Fruit fly (Drosophila melanogaster) whole organism, embryonic: ENCODE data around the gene Pex16.
A peak's percentile ranks its signal among the peaks of the same experiment; 100 is the strongest.

ENCODE experiments used
- CG10654 ChIP-seq: fragments of 200-800 bp; sonication (Bioruptor generic); optimal IDR thresholded peaks from 2 replicates; lab custom pipeline; 2016; ENCODE audit warnings: missing biosample characterization, missing genetic modification characterization
- CG11085 ChIP-seq: fragments of 200-800 bp; sonication (Bioruptor generic); IDR thresholded peaks from 2 replicates; pipeline ENCODE4 v1.3.6; 2022; ENCODE audit warnings: missing biosample characterization, missing genetic modification characterization
- CG11398 ChIP-seq: fragments of 200-800 bp; sonication (Bioruptor generic); optimal IDR thresholded peaks from 2 replicates; lab custom pipeline; 2016; ENCODE audit warnings: missing biosample characterization, missing genetic modification characterization
- CG11696 ChIP-seq: fragments of 200-800 bp; sonication (Bioruptor generic); IDR thresholded peaks from 2 replicates; pipeline ENCODE4 v1.3.6; 2022; ENCODE audit warnings: missing biosample characterization, missing genetic modification characterization
- CG12155 ChIP-seq: fragments of 200-800 bp; sonication (Bioruptor generic); optimal IDR thresholded peaks from 3 replicates; lab custom pipeline; 2016; ENCODE audit warnings: missing biosample characterization, missing genetic modification characterization
- CG1529 ChIP-seq: fragments of 200-800 bp; sonication (Bioruptor generic); optimal IDR thresholded peaks from 3 replicates; lab custom pipeline; 2018; ENCODE audit warnings: missing biosample characterization, missing genetic modification characterization
- CG15514 ChIP-seq: fragments of 200-800 bp; sonication (Bioruptor generic); optimal IDR thresholded peaks from 3 replicates; lab custom pipeline; 2017; ENCODE audit warnings: missing biosample characterization, missing genetic modification characterization, mild to moderate bottlenecking, moderate library complexity, missing genetic modification reagents
- CG17912 ChIP-seq: fragments of 200-800 bp; sonication (Bioruptor generic); optimal IDR thresholded peaks from 2 replicates; lab custom pipeline; 2018; ENCODE audit warnings: missing biosample characterization, mild to moderate bottlenecking, missing genetic modification characterization
- CG1792 ChIP-seq: fragments of 200-800 bp; sonication (Bioruptor generic); optimal IDR thresholded peaks from 2 replicates; lab custom pipeline; 2016; ENCODE audit warnings: missing biosample characterization, missing genetic modification characterization
- CG18764 ChIP-seq: fragments of 200-800 bp; sonication (Bioruptor generic); optimal IDR thresholded peaks from 3 replicates; lab custom pipeline; 2016; ENCODE audit warnings: missing biosample characterization, missing genetic modification characterization
- CG2120 ChIP-seq: fragments of 200-800 bp; sonication (Bioruptor generic); optimal IDR thresholded peaks from 3 replicates; lab custom pipeline; 2016; ENCODE audit warnings: missing biosample characterization, missing genetic modification characterization
- CG2875 ChIP-seq: fragments of 200-800 bp; sonication (Bioruptor generic); optimal IDR thresholded peaks from 2 replicates; lab custom pipeline; 2017; ENCODE audit warnings: missing biosample characterization, mild to moderate bottlenecking, missing genetic modification characterization, missing genetic modification reagents
- CG3281 ChIP-seq: fragments of 200-800 bp; sonication (Bioruptor generic); optimal IDR thresholded peaks from 3 replicates; lab custom pipeline; 2017; ENCODE audit warnings: missing biosample characterization, mild to moderate bottlenecking, missing genetic modification characterization
- CG9437 ChIP-seq: fragments of 200-800 bp; sonication (Bioruptor generic); optimal IDR thresholded peaks from 2 replicates; lab custom pipeline; 2018; ENCODE audit warnings: missing biosample characterization, mild to moderate bottlenecking, missing genetic modification characterization
- CG9876 ChIP-seq: fragments of 200-800 bp; sonication (Bioruptor generic); optimal IDR thresholded peaks from 2 replicates; lab custom pipeline; 2016; ENCODE audit warnings: missing biosample characterization, missing genetic modification characterization
- D19B ChIP-seq: fragments of 200-800 bp; sonication (Bioruptor generic); optimal IDR thresholded peaks from 2 replicates; lab custom pipeline; 2017; ENCODE audit warnings: missing biosample characterization, mild to moderate bottlenecking, missing genetic modification characterization
- Dip3 ChIP-seq: fragments of 200-800 bp; sonication (Bioruptor generic); optimal IDR thresholded peaks from 3 replicates; lab custom pipeline; 2016; ENCODE audit warnings: missing biosample characterization, missing genetic modification characterization
- Dll ChIP-seq: fragments of 200-800 bp; sonication (Bioruptor generic); IDR thresholded peaks from 4 replicates; pipeline ENCODE4 v1.3.6; 2022; ENCODE audit warnings: missing biosample characterization, missing genetic modification characterization; ENCODE audit not compliant: partially characterized antibody
- Doc3 ChIP-seq: fragments of 200-800 bp; sonication (Bioruptor generic); IDR thresholded peaks from 3 replicates; pipeline ENCODE4 v1.3.6; 2022; ENCODE audit warnings: missing biosample characterization, missing genetic modification characterization; ENCODE audit not compliant: partially characterized antibody
- Dp ChIP-seq: fragments of 200-800 bp; sonication (Bioruptor generic); optimal IDR thresholded peaks from 2 replicates; lab custom pipeline; 2018; ENCODE audit warnings: missing biosample characterization, mild to moderate bottlenecking, missing genetic modification characterization, moderate library complexity
- Eip74EF ChIP-seq, 2 experiments: fragments of 200-800 bp in 1 of 2; fragments of >200 bp in 1 of 2; sonication (Bioruptor generic) in 1 of 2; optimal IDR thresholded peaks; 2 replicates each; lab custom pipeline; 2017 to 2019; ENCODE audit warnings: missing biosample characterization in 2 of 2, missing genetic modification characterization in 2 of 2, mild to moderate bottlenecking in 1 of 2, moderate library complexity in 1 of 2
- Ets97D ChIP-seq: fragments of 200-800 bp; sonication (Bioruptor generic); optimal IDR thresholded peaks from 3 replicates; lab custom pipeline; 2016; ENCODE audit warnings: missing biosample characterization, missing genetic modification characterization
- HHEX ChIP-seq: fragments of 200-800 bp; sonication (Bioruptor generic); optimal IDR thresholded peaks from 3 replicates; lab custom pipeline; 2017; ENCODE audit warnings: missing biosample characterization, mild to moderate bottlenecking, missing genetic modification characterization, missing genetic modification reagents
- Hr3 ChIP-seq: fragments of 200-800 bp; sonication (Bioruptor generic); optimal IDR thresholded peaks from 3 replicates; lab custom pipeline; 2016; ENCODE audit warnings: missing biosample characterization, missing genetic modification characterization
- Myb ChIP-seq: fragments of 200-800 bp; sonication (Bioruptor generic); optimal IDR thresholded peaks from 2 replicates; lab custom pipeline; 2016; ENCODE audit warnings: missing biosample characterization, missing genetic modification characterization
- Sox100B ChIP-seq: fragments of 200-800 bp; sonication (Bioruptor generic); optimal IDR thresholded peaks from 3 replicates; lab custom pipeline; 2018; ENCODE audit warnings: missing biosample characterization, mild to moderate bottlenecking, missing genetic modification characterization
- ap ChIP-seq: fragments of 200-800 bp; sonication (Bioruptor generic); IDR thresholded peaks from 2 replicates; pipeline ENCODE4 v1.3.6; 2022; ENCODE audit warnings: missing biosample characterization, missing genetic modification characterization
- ara ChIP-seq: fragments of 200-800 bp; sonication (Bioruptor generic); IDR thresholded peaks from 2 replicates; pipeline ENCODE4 v1.3.6; 2022; ENCODE audit warnings: missing biosample characterization, missing genetic modification characterization
- caup ChIP-seq: fragments of 200-800 bp; sonication (Bioruptor generic); optimal IDR thresholded peaks from 3 replicates; lab custom pipeline; 2017; ENCODE audit warnings: missing biosample characterization, mild to moderate bottlenecking, missing genetic modification characterization, moderate library complexity; ENCODE audit not compliant: severe bottlenecking
- chif ChIP-seq, 2 experiments: fragments of 200-800 bp; sonication (Bioruptor generic); optimal IDR thresholded peaks; 3 replicates each; lab custom pipeline; 2016; ENCODE audit warnings: missing biosample characterization in 2 of 2, missing genetic modification characterization in 2 of 2
- chn ChIP-seq: fragments of 200-800 bp; sonication (Bioruptor generic); optimal IDR thresholded peaks from 2 replicates; lab custom pipeline; 2016; ENCODE audit warnings: missing biosample characterization, missing genetic modification characterization
- crc ChIP-seq: fragments of 200-800 bp; sonication (Bioruptor generic); optimal IDR thresholded peaks from 2 replicates; lab custom pipeline; 2016; ENCODE audit warnings: missing biosample characterization, missing genetic modification characterization
- eve ChIP-seq, 2 experiments: fragments of >200 bp; optimal IDR thresholded peaks; 2 replicates each; lab custom pipeline; 2017; ENCODE audit warnings: missing biosample characterization in 2 of 2, missing genetic modification characterization in 2 of 2
- ewg ChIP-seq: fragments of 200-800 bp; sonication (Bioruptor generic); optimal IDR thresholded peaks from 3 replicates; lab custom pipeline; 2017; ENCODE audit warnings: mild to moderate bottlenecking, missing biosample characterization, missing genetic modification reagents, missing genetic modification characterization
- fru ChIP-seq: fragments of >200 bp; optimal IDR thresholded peaks from 2 replicates; lab custom pipeline; 2017
- gro ChIP-seq: fragments of 200-800 bp; sonication (Bioruptor generic); optimal IDR thresholded peaks from 2 replicates; lab custom pipeline; 2016; ENCODE audit warnings: missing biosample characterization, missing genetic modification characterization
- hb ChIP-seq: fragments of 200-800 bp; sonication (Bioruptor generic); IDR thresholded peaks from 3 replicates; pipeline ENCODE4 v1.3.6; 2022; ENCODE audit warnings: missing biosample characterization, missing genetic modification characterization; ENCODE audit not compliant: partially characterized antibody
- hth ChIP-seq: fragments of >200 bp; optimal IDR thresholded peaks from 2 replicates; lab custom pipeline; 2017; ENCODE audit warnings: inconsistent platforms
- lola ChIP-seq, 3 experiments: fragments of >200 bp in 2 of 3; fragments of 200-800 bp in 1 of 3; sonication (Bioruptor generic) in 1 of 3; optimal IDR thresholded peaks; 2 replicates each; lab custom pipeline; 2017 to 2019; ENCODE audit warnings: missing biosample characterization in 3 of 3, missing genetic modification characterization in 3 of 3, mild to moderate bottlenecking in 1 of 3, moderate library complexity in 1 of 3
- nau ChIP-seq: fragments of 200-800 bp; sonication (Bioruptor generic); optimal IDR thresholded peaks from 3 replicates; lab custom pipeline; 2017; ENCODE audit warnings: missing biosample characterization, mild to moderate bottlenecking, missing genetic modification characterization, missing genetic modification reagents
- onecut ChIP-seq: fragments of 200-800 bp; sonication (Bioruptor generic); IDR thresholded peaks from 2 replicates; pipeline ENCODE4 v1.3.6; 2022; ENCODE audit warnings: missing biosample characterization, missing genetic modification characterization
- rib ChIP-seq: fragments of 200-800 bp; sonication (Bioruptor generic); IDR thresholded peaks from 2 replicates; pipeline ENCODE4 v1.3.6; 2022; ENCODE audit warnings: missing biosample characterization, missing genetic modification characterization
- row ChIP-seq: fragments of 200-800 bp; sonication (Bioruptor generic); IDR thresholded peaks from 3 replicates; pipeline ENCODE4 v1.3.6; 2022; ENCODE audit warnings: missing biosample characterization, missing genetic modification characterization
- sens ChIP-seq: fragments of 200-800 bp; sonication (Bioruptor generic); peaks from one replicate; lab custom pipeline; 2016; ENCODE audit warnings: missing biosample characterization, missing genetic modification characterization
- sens-2 ChIP-seq: fragments of 200-800 bp; sonication (Bioruptor generic); IDR thresholded peaks from 2 replicates; pipeline ENCODE4 v1.3.6; 2022; ENCODE audit warnings: missing biosample characterization, missing genetic modification characterization
- shn ChIP-seq: fragments of 200-800 bp; sonication (Bioruptor generic); optimal IDR thresholded peaks from 3 replicates; lab custom pipeline; 2016; ENCODE audit warnings: missing biosample characterization, missing genetic modification characterization
- sima ChIP-seq: fragments of 200-800 bp; sonication (Bioruptor generic); optimal IDR thresholded peaks from 2 replicates; lab custom pipeline; 2016; ENCODE audit warnings: missing biosample characterization, missing genetic modification characterization
- so ChIP-seq: fragments of 200-800 bp; sonication (Bioruptor generic); IDR thresholded peaks from 3 replicates; pipeline ENCODE4 v1.3.6; 2022; ENCODE audit warnings: missing biosample characterization, missing genetic modification characterization
- usp ChIP-seq: fragments of >200 bp; optimal IDR thresholded peaks from 2 replicates; lab custom pipeline; 2017; ENCODE audit warnings: missing biosample characterization, missing genetic modification characterization
- vfl ChIP-seq: fragments of 200-800 bp; sonication (Bioruptor generic); optimal IDR thresholded peaks from 2 replicates; lab custom pipeline; 2016; ENCODE audit warnings: missing biosample characterization, missing genetic modification characterization
- zen2 ChIP-seq: fragments of 200-800 bp; sonication (Bioruptor generic); IDR thresholded peaks from 3 replicates; pipeline ENCODE4 v1.3.6; 2022; ENCODE audit warnings: missing biosample characterization, missing genetic modification characterization; ENCODE audit not compliant: partially characterized antibody

Gene Pex16

dm6 chr3L:20815666-20816375, 37.8 kb upstream of the Pex16 start, which contains the start of the genes CG3618 and Pka-R1 (continued):
- TF ChIP-seq caup (GFP tag; lab: Kevin White, UChicago) (no peak), rib (no peak), sens-2 (GFP tag; lab: Robert Waterston, UW) (no peak), nau (GFP tag; lab: Kevin White, UChicago) (no peak), D19B (no peak), CG10654 (GFP tag; lab: Kevin White, UChicago) (no peak), CG12155 (GFP tag; lab: Kevin White, UChicago) (no peak), Hr3 (GFP tag; lab: Kevin White, UChicago) (no peak), Sox100B (GFP tag; lab: Kevin White, UChicago) (no peak), chif (GFP tag; optimal IDR thresholded peaks at IDR 0.05; lab: Kevin White, UChicago) (no peak), ewg (GFP tag; lab: Kevin White, UChicago) (peak; percentile 1), CG11696 (GFP tag; lab: Robert Waterston, UW) (no peak), CG15514 (GFP tag; lab: Kevin White, UChicago) (peak; percentile 50), CG1792 (GFP tag; lab: Kevin White, UChicago) (no peak), lola (GFP tag; optimal IDR thresholded peaks at IDR 0.05; lab: Kevin White, UChicago) (no peak), chn (GFP tag; lab: Kevin White, UChicago) (no peak), hth (no peak), crc (GFP tag; lab: Kevin White, UChicago) (no peak), CG11085 (no peak), zen2 (GFP tag; lab: Robert Waterston, UW) (no peak), vfl (GFP tag; lab: Kevin White, UChicago) (no peak), Myb (GFP tag; lab: Kevin White, UChicago) (peak; percentile 71), CG18764 (GFP tag; lab: Kevin White, UChicago) (no peak), Dp (GFP tag; lab: Kevin White, UChicago) (peak; percentile 77), Dip3 (GFP tag; lab: Kevin White, UChicago) (no peak), eve (GFP tag; optimal IDR thresholded peaks at IDR 0.05; lab: Kevin White, UChicago) (no peak), hb (GFP tag; lab: Robert Waterston, UW) (no peak), fru (lab: Kevin White, UChicago) (no peak), gro (GFP tag; lab: Kevin White, UChicago) (no peak), CG11398 (GFP tag; lab: Kevin White, UChicago) (no peak), CG2875 (GFP tag; lab: Kevin White, UChicago) (no peak), CG2120 (GFP tag; lab: Kevin White, UChicago) (peak; percentile 23), ap (GFP tag; lab: Robert Waterston, UW) (no peak), Ets97D (GFP tag; lab: Kevin White, UChicago) (peak; percentile 37), CG3281 (GFP tag; lab: Kevin White, UChicago) (no peak), CG9437 (GFP tag; lab: Kevin White, UChicago) (peak; percentile 76), shn (GFP tag; lab: Kevin White, UChicago) (no peak), HHEX (no peak), CG9876 (GFP tag; lab: Kevin White, UChicago) (no peak), ara (GFP tag; lab: Robert Waterston, UW) (no peak), Dll (no peak), onecut (peak; percentile 97), sima (no peak), row (GFP tag; lab: Robert Waterston, UW) (no peak), usp (no peak), so (GFP tag; lab: Robert Waterston, UW) (no peak), CG1529 (GFP tag; lab: Kevin White, UChicago) (no peak), Eip74EF (GFP tag; optimal IDR thresholded peaks at IDR 0.05; lab: Kevin White, UChicago) (no peak), sens (GFP tag; lab: Kevin White, UChicago) (peak; percentile 30), CG17912 (no peak), Doc3 (GFP tag; lab: Robert Waterston, UW) (no peak)
